Worm (Caenorhabditis elegans) whole organism, dauer: ENCODE data around the gene C51E3.10.

Experiments used
- unc-62 ChIP-seq: sonication (generic microtip); optimal IDR thresholded peaks from 2 replicates; lab custom pipeline; 2017; ENCODE audit warnings: missing biosample characterization, missing genetic modification reagents, missing genetic modification characterization

The C51E3.10 gene

ce11 chrV:10160954-10161353, at the start of gene C51E3.10:
C51E3.10 (minus strand) TSS chrV:10161134.
- TF ChIP-seq unc-62 (GFP tag; lab: Kevin White, UChicago) = no peak

ce11 chrV:10210244-10210643, 49.3 kb upstream of the C51E3.10 start, which contains the start of gene tftc-3:
tftc-3 (minus strand) TSS chrV:10210344.
- TF ChIP-seq unc-62 (GFP tag; lab: Kevin White, UChicago) = no peak

ce11 chrV:10206502-10206901, 45.6 kb upstream of the C51E3.10 start, which contains the start of gene rpc-25:
rpc-25 (minus strand) TSS chrV:10206602.
- TF ChIP-seq unc-62 (GFP tag; lab: Kevin White, UChicago) = no peak

ce11 chrV:10205483-10205882, 44.5 kb upstream of the C51E3.10 start, which contains the start of gene ZK856.16:
ZK856.16 (minus strand) TSS chrV:10205583.
- TF ChIP-seq unc-62 (GFP tag; lab: Kevin White, UChicago) = no peak

DNA sequence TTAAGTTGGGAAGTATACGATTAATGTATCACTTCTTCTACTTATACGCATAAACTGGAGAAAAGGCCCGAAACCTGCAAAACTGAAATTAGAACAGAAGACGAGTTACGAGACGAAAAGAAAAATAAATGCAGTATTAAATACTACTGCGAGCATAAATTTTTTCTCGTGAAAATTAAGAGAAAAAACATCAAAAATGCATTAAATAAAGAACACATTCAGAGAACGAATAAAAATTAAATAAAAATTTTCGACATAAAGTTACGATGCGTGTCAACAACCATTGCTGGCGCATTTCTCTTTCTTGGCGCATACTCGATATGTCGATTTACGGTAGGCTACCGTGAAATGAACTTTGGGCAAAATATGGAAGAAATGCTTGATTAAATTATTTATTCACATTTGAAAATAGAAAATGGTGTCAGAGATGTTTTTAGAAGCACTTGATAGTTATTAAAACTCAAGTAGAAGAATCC, 44.0 kb upstream of the C51E3.10 start, which contains the start of the genes ZK856.19 and ZK856.11:
Gene ZK856.19 (minus strand): TSS at position 51 of the 476 bp plus-strand sequence.
Gene ZK856.11 (minus strand): TSS at position 76 of the 476 bp plus-strand sequence.
- TF ChIP-seq unc-62 (GFP tag; lab: Kevin White, UChicago) = no peak

DNA sequence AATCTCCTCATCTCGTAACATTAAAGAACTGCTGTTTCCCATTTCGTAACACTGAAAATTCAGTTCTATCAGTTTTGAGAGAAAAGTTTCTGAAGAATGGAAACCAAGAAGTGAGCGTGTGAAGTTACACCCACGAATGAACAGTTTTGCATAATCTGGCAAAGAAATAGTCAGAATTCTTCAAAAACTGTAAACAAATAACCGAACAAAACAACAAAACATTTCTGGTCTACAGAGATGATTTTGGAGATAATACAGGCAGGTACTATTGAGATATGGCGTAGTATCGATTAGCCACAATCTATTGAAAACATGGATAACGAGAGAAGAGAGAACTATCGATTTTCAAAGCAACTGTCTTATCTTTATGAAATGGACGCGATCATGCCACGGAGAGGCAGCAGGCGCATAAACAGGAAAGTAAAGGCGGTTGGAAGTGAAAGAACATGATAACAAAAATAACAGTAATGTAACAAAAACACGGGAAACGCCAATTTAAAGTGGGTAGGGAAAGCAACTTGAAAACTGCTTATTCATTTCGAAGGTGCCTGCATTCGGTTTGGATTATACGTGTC, 42.6 kb upstream of the C51E3.10 start, which contains the start of gene chpf-1:
Gene chpf-1 (minus strand): TSS at position 51 of the 575 bp plus-strand sequence.
- TF ChIP-seq unc-62 (GFP tag; lab: Kevin White, UChicago) = no peak

ce11 chrV:10202340-10202739, 41.4 kb upstream of the C51E3.10 start:
- no peak for TF ChIP-seq unc-62 (GFP tag; lab: Kevin White, UChicago)

DNA sequence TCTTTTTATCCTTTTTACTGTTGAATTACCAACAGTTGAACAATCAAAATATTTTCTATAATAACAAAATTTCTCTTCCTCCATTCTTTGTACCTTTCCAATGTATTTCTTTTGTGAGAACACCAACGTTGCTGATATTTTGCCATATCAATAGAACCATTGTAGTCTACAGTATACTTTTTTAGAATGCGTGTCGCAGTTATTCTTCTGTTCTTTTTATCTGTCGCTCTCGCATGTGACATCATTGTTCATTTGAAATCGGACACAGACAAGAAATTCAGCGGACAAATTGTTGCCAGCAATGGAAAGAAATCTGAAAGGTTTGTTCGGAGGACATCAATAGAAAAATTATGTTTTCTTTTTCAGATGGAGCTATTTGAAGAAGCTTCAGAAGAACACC, 41.0 kb upstream of the C51E3.10 start, which contains the start of gene ZK856.7:
Gene ZK856.7 (plus strand): TSS at position 186 of the 400 bp plus-strand sequence.
- TF ChIP-seq unc-62 (GFP tag; lab: Kevin White, UChicago) = no peak

- TF ChIP-seq unc-62 (GFP tag; lab: Kevin White, UChicago) = no peak
Observed at ce11 chrV:10198386-10198785, 37.5 kb upstream of the C51E3.10 start, which contains the start of gene ZK856.6. ZK856.6 (plus strand) TSS chrV:10198686.

ce11 chrV:10191242-10191641, 30.3 kb upstream of the C51E3.10 start:
- no peak for TF ChIP-seq unc-62 (GFP tag; lab: Kevin White, UChicago)

DNA sequence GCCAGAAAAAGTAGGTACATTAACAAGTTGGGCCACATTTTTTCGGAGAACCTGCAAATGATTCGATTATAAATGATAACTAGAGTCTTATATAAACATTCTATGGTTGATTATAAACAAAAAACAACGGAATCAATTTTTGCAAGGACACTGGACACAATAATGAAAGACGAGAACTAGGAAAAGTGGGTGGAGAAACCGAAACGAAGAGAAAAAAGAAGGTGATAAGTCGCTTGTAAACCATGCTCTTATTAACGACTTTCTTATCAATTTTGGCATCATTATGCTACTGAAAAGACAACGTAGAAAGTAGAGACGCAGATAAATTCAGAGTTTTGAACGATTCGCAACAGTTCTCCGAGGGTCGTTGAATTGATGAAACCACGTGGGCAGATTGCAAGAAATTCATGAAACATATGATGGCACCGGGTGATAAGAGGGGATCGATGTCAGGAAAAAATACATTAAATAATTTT, 29.2 kb upstream of the C51E3.10 start, which contains the start of gene ZK856.5:
Gene ZK856.5 (minus strand): TSS at position 51 of the 476 bp plus-strand sequence.
- TF ChIP-seq unc-62 (GFP tag; lab: Kevin White, UChicago) = no peak

DNA sequence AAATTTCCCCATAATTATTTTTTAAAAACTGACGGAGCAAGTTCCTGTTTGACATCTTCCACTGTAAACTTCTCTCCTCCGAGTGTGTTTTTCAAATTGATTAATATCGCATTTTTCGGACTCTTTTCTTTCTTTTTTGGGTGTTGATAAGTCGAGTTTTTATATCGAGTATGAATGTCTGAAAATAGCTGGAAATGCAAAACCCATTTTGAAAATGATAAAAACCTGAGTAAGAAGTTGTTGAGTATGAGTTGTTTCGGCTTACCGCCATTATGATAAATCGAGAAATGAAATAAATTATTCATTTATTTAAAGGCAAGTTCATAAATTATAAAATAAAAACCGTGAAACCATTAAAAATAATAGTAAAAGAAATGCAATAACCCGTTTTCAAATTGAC, 24.8 kb upstream of the C51E3.10 start, which contains the start of gene ZK856.18:
Gene ZK856.18 (minus strand): TSS at position 289 of the 400 bp plus-strand sequence.
- TF ChIP-seq unc-62 (GFP tag; lab: Kevin White, UChicago) = no peak

ce11 chrV:10183810-10184209, 22.9 kb upstream of the C51E3.10 start:
- no peak for TF ChIP-seq unc-62 (GFP tag; lab: Kevin White, UChicago)

- TF ChIP-seq unc-62 (GFP tag; lab: Kevin White, UChicago) = no peak
Observed at ce11 chrV:10182984-10183383, 22.1 kb upstream of the C51E3.10 start, which contains the start of gene ZK856.4. ZK856.4 (plus strand) TSS chrV:10183284.

DNA sequence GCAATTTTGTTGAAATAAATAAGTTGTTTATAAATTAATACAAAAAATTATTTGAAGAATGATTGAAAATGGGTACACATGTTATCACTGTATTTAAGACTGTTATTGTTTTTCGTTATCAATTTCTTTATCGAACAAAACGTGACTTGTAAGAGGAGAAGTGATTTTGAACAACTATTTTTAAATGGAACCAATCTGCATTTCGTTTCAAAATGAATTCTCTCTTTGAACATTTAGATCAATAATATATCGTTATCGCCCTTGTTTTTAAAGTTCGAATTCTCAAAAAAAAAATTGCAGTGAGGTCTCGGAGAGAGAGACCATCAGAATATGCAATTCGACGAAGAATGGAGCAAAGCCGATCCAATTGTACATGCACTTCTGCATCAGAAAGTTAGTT, 18.3 kb upstream of the C51E3.10 start, which contains the start of gene cul-5:
Gene cul-5 (plus strand): TSS at position 301 of the 400 bp plus-strand sequence.
- TF ChIP-seq unc-62 (GFP tag; lab: Kevin White, UChicago) = no peak

- no peak for TF ChIP-seq unc-62 (GFP tag; lab: Kevin White, UChicago)
Observed at ce11 chrV:10178166-10178565, 17.2 kb upstream of the C51E3.10 start.
